Worm (Caenorhabditis elegans) whole organism, L1 larva: ENCODE results near the gene R03G5.6.

Experiments used
- C04F5.9 ChIP-seq: sonication (generic microtip); optimal IDR thresholded peaks from 2 replicates; lab custom pipeline; 2016; ENCODE audit warnings: missing genetic modification characterization, missing compliant biosample characterization
- C16A3.4 ChIP-seq: fragments of 150-350 bp; optimal IDR thresholded peaks from 2 replicates; lab custom pipeline; 2014; ENCODE audit warnings: missing biosample characterization, missing genetic modification characterization
- Y116A8C.19 ChIP-seq: sonication (generic microtip); optimal IDR thresholded peaks from 2 replicates; lab custom pipeline; 2016; ENCODE audit warnings: missing compliant biosample characterization, missing genetic modification characterization, borderline replicate concordance
- alr-1 ChIP-seq: fragments of 200-800 bp; sonication (Bioruptor generic); optimal IDR thresholded peaks from 2 replicates; lab custom pipeline; 2018; ENCODE audit warnings: borderline replicate concordance, mild to moderate bottlenecking, missing genetic modification characterization, missing compliant biosample characterization
- aly-2 ChIP-seq: fragments of 150-350 bp; optimal IDR thresholded peaks from 2 replicates; lab custom pipeline; 2014; ENCODE audit warnings: missing biosample characterization, missing genetic modification characterization
- blmp-1 ChIP-seq: fragments of 150-350 bp; optimal IDR thresholded peaks from 2 replicates; lab custom pipeline; 2014; ENCODE audit warnings: missing biosample characterization, missing genetic modification characterization
- ceh-63 ChIP-seq: fragments of 200-800 bp; sonication (Bioruptor generic); optimal IDR thresholded peaks from 2 replicates; lab custom pipeline; 2018; ENCODE audit warnings: mild to moderate bottlenecking, missing genetic modification characterization, missing compliant biosample characterization
- ceh-82 ChIP-seq, 3 experiments: fragments of 150-350 bp in 1 of 3; sonication (generic microtip) in 2 of 3; optimal IDR thresholded peaks; 2 replicates each; lab custom pipeline; 2014 to 2017; ENCODE audit warnings: missing biosample characterization in 3 of 3, missing genetic modification characterization in 3 of 3
- ceh-88 ChIP-seq: fragments of 200-800 bp; sonication (Bioruptor generic); IDR thresholded peaks from 2 replicates; pipeline ENCODE4 v1.3.6; 2022; ENCODE audit warnings: missing genetic modification characterization, missing compliant biosample characterization
- ces-1 ChIP-seq: fragments of 150-350 bp; optimal IDR thresholded peaks from 2 replicates; lab custom pipeline; 2014; ENCODE audit warnings: missing biosample characterization, missing genetic modification reagents, missing genetic modification characterization
- dpl-1 ChIP-seq, 3 experiments: fragments of 150-350 bp in 2 of 3; sonication (generic microtip) in 1 of 3; optimal IDR thresholded peaks; 2 replicates each; lab custom pipeline; 2014 to 2017; ENCODE audit warnings: missing biosample characterization in 3 of 3, missing genetic modification characterization in 3 of 3, missing genetic modification reagents in 3 of 3
- efl-1 ChIP-seq, 4 experiments: fragments of 150-350 bp; optimal IDR thresholded peaks in 3 of 4; peaks in 1 of 4; 1 replicate in 1 of 4; 2 replicates in 3 of 4; lab custom pipeline; 2014; ENCODE audit warnings: missing biosample characterization in 2 of 4, missing genetic modification characterization in 2 of 4, missing genetic modification reagents in 2 of 4
- efl-3 ChIP-seq: fragments of 200-800 bp; sonication (Bioruptor generic); optimal IDR thresholded peaks from 2 replicates; lab custom pipeline; 2018; ENCODE audit warnings: mild to moderate bottlenecking, missing genetic modification characterization, missing compliant biosample characterization
- egl-13 ChIP-seq: sonication (generic microtip); optimal IDR thresholded peaks from 2 replicates; lab custom pipeline; 2016; ENCODE audit warnings: missing genotype, missing genetic modification reagents, missing genetic modification characterization, missing compliant biosample characterization
- elt-2 ChIP-seq: sonication (generic microtip); optimal IDR thresholded peaks from 2 replicates; lab custom pipeline; 2016; ENCODE audit warnings: missing genetic modification characterization, mild to moderate bottlenecking, inconsistent platforms, missing compliant biosample characterization, missing genetic modification reagents
- elt-3 ChIP-seq, 6 experiments: fragments of 150-350 bp in 1 of 6; sonication (generic microtip); optimal IDR thresholded peaks; 2 replicates each; lab custom pipeline; 2017 to 2018; ENCODE audit warnings: missing biosample characterization in 6 of 6, missing genetic modification characterization in 6 of 6, inconsistent platforms in 1 of 6
- fkh-10 ChIP-seq: sonication (generic microtip); optimal IDR thresholded peaks from 2 replicates; lab custom pipeline; 2017; ENCODE audit warnings: missing biosample characterization, missing genetic modification reagents, missing genetic modification characterization
- fos-1 ChIP-seq: fragments of 150-350 bp; optimal IDR thresholded peaks from 2 replicates; lab custom pipeline; 2014; ENCODE audit warnings: missing biosample characterization, missing genetic modification characterization
- grh-1 ChIP-seq: fragments of 200-800 bp; sonication (Bioruptor generic); IDR thresholded peaks from 2 replicates; pipeline ENCODE4 v1.3.6; 2022; ENCODE audit warnings: missing genetic modification reagents, missing genetic modification characterization, missing compliant biosample characterization
- hlh-17 ChIP-seq: fragments of 200-800 bp; sonication (Bioruptor generic); optimal IDR thresholded peaks from 2 replicates; lab custom pipeline; 2018; ENCODE audit warnings: missing genetic modification characterization, mild to moderate bottlenecking, missing compliant biosample characterization, moderate library complexity, borderline replicate concordance
- hlh-4 ChIP-seq: sonication (generic microtip); optimal IDR thresholded peaks from 2 replicates; lab custom pipeline; 2016; ENCODE audit warnings: mild to moderate bottlenecking, missing genetic modification characterization, missing compliant biosample characterization
- jun-1 ChIP-seq: fragments of 150-350 bp; optimal IDR thresholded peaks from 2 replicates; lab custom pipeline; 2014; ENCODE audit warnings: missing biosample characterization, missing genetic modification reagents, missing genetic modification characterization
- lin-14 ChIP-seq: fragments of 200-800 bp; sonication (Bioruptor generic); optimal IDR thresholded peaks from 2 replicates; lab custom pipeline; 2018; ENCODE audit warnings: mild to moderate bottlenecking, missing genetic modification characterization, moderate library complexity, missing compliant biosample characterization
- lin-35 ChIP-seq, 2 experiments: fragments of 150-350 bp; optimal IDR thresholded peaks; 2 replicates each; lab custom pipeline; 2014; ENCODE audit warnings: missing biosample characterization in 2 of 2, missing genetic modification characterization in 2 of 2, missing genetic modification reagents in 2 of 2
- lin-39 ChIP-seq: fragments of 150-350 bp; optimal IDR thresholded peaks from 2 replicates; lab custom pipeline; 2014; ENCODE audit warnings: missing biosample characterization, missing genetic modification reagents, missing genetic modification characterization
- lir-3 ChIP-seq: sonication (generic microtip); optimal IDR thresholded peaks from 2 replicates; lab custom pipeline; 2016; ENCODE audit warnings: mild to moderate bottlenecking, missing genetic modification characterization, moderate library complexity, missing compliant biosample characterization; ENCODE audit not compliant: poor library complexity
- lsy-2 ChIP-seq, 2 experiments: fragments of 150-350 bp; optimal IDR thresholded peaks; 2 replicates each; lab custom pipeline; 2014; ENCODE audit warnings: missing biosample characterization in 2 of 2, missing genetic modification characterization in 2 of 2
- mab-9 ChIP-seq: fragments of 200-800 bp; sonication (Bioruptor generic); IDR thresholded peaks from 2 replicates; pipeline ENCODE4 v1.3.6; 2022; ENCODE audit warnings: missing genetic modification reagents, missing genetic modification characterization, missing compliant biosample characterization
- nhr-11 ChIP-seq: fragments of 150-350 bp; optimal IDR thresholded peaks from 2 replicates; lab custom pipeline; 2014; ENCODE audit warnings: missing biosample characterization, missing genetic modification characterization
- nhr-19 ChIP-seq: fragments of 200-800 bp; sonication (Bioruptor generic); conservative IDR thresholded peaks from 2 replicates; pipeline ENCODE4 v1.3.6; 2022; ENCODE audit warnings: missing genetic modification characterization, missing compliant biosample characterization
- nhr-28 ChIP-seq: fragments of 150-350 bp; optimal IDR thresholded peaks from 2 replicates; lab custom pipeline; 2014; ENCODE audit warnings: missing biosample characterization, missing genetic modification characterization
- nhr-47 ChIP-seq: sonication (generic microtip); optimal IDR thresholded peaks from 2 replicates; lab custom pipeline; 2016; ENCODE audit warnings: mild to moderate bottlenecking, missing genetic modification characterization, moderate library complexity, missing compliant biosample characterization
- nhr-71 ChIP-seq: sonication (generic microtip); optimal IDR thresholded peaks from 2 replicates; lab custom pipeline; 2016; ENCODE audit warnings: mild to moderate bottlenecking, missing genetic modification characterization, moderate library complexity, missing compliant biosample characterization
- nhr-76 ChIP-seq: sonication (generic microtip); optimal IDR thresholded peaks from 2 replicates; lab custom pipeline; 2017; ENCODE audit warnings: missing biosample characterization, missing genetic modification characterization
- nhr-77 ChIP-seq: fragments of 150-350 bp; optimal IDR thresholded peaks from 2 replicates; lab custom pipeline; 2014; ENCODE audit warnings: missing biosample characterization, missing genetic modification characterization
- nhr-84 ChIP-seq: sonication (generic microtip); optimal IDR thresholded peaks from 2 replicates; lab custom pipeline; 2017; ENCODE audit warnings: missing biosample characterization, missing genetic modification characterization
- pax-3 ChIP-seq: fragments of 200-800 bp; sonication (Bioruptor generic); optimal IDR thresholded peaks from 2 replicates; lab custom pipeline; 2018; ENCODE audit warnings: mild to moderate bottlenecking, missing genetic modification characterization, moderate library complexity, missing compliant biosample characterization
- pqm-1 ChIP-seq: sonication (generic microtip); optimal IDR thresholded peaks from 3 replicates; lab custom pipeline; 2017; ENCODE audit warnings: missing biosample characterization, missing genetic modification characterization
- skn-1 ChIP-seq: fragments of 150-350 bp; optimal IDR thresholded peaks from 2 replicates; lab custom pipeline; 2014; ENCODE audit warnings: missing biosample characterization, missing genetic modification characterization
- snpc-4 ChIP-seq: fragments of 150-350 bp; optimal IDR thresholded peaks from 2 replicates; lab custom pipeline; 2014; ENCODE audit warnings: missing biosample characterization, missing genetic modification characterization
- snu-23 ChIP-seq: sonication (generic microtip); optimal IDR thresholded peaks from 2 replicates; lab custom pipeline; 2016; ENCODE audit warnings: missing genetic modification characterization, missing compliant biosample characterization
- sox-4 ChIP-seq: sonication (generic microtip); optimal IDR thresholded peaks from 2 replicates; lab custom pipeline; 2016; ENCODE audit warnings: missing genetic modification characterization, missing compliant biosample characterization
- sptf-1 ChIP-seq: fragments of 150-350 bp; optimal IDR thresholded peaks from 2 replicates; lab custom pipeline; 2014; ENCODE audit warnings: missing biosample characterization, missing genetic modification characterization
- sup-37 ChIP-seq: fragments of 200-800 bp; sonication (Bioruptor generic); optimal IDR thresholded peaks from 2 replicates; lab custom pipeline; 2018; ENCODE audit warnings: mild to moderate bottlenecking, missing genetic modification characterization, missing compliant biosample characterization
- tlp-1 ChIP-seq: fragments of 150-350 bp; optimal IDR thresholded peaks from 2 replicates; lab custom pipeline; 2014; ENCODE audit warnings: missing biosample characterization, missing genetic modification characterization
- unc-130 ChIP-seq: fragments of 150-350 bp; optimal IDR thresholded peaks from 2 replicates; lab custom pipeline; 2017; ENCODE audit warnings: missing biosample characterization, missing genetic modification characterization, inconsistent platforms
- vab-15 ChIP-seq: sonication (generic microtip); optimal IDR thresholded peaks from 2 replicates; lab custom pipeline; 2017; ENCODE audit warnings: missing genotype, mild to moderate bottlenecking, missing genetic modification characterization, missing compliant biosample characterization
- xbp-1 ChIP-seq: sonication (generic microtip); optimal IDR thresholded peaks from 2 replicates; lab custom pipeline; 2016; ENCODE audit warnings: missing genetic modification characterization, missing compliant biosample characterization
- zag-1 ChIP-seq: fragments of 150-350 bp; optimal IDR thresholded peaks from 2 replicates; lab custom pipeline; 2014; ENCODE audit warnings: missing biosample characterization, missing genetic modification characterization
- ztf-4 ChIP-seq: fragments of 150-350 bp; optimal IDR thresholded peaks from 2 replicates; lab custom pipeline; 2014; ENCODE audit warnings: missing biosample characterization, missing genetic modification characterization

R03G5.6 gene

ce11 chrX:7787885-7788353 is 28.8 kb downstream of the R03G5.6 start, which contains the start of gene ZK154.5 (continued):
- peak; percentile 15 for TF ChIP-seq nhr-77 (tag; lab: Kevin White, UChicago)
- TF ChIP-seq pax-3 (tag; lab: Kevin White, UChicago): no peak
- TF ChIP-seq nhr-19 (GFP tag; lab: Robert Waterston, UW): no peak
- TF ChIP-seq sup-37: no peak
- TF ChIP-seq, all 84 proteins: peak for 25

ce11 chrX:7782389-7782788 is 34.3 kb downstream of the R03G5.6 start, which contains the start of gene ZK154.4:
Gene ZK154.4 (minus strand): TSS chrX:7782415.
- peak; percentile 73 for TF ChIP-seq C16A3.4 (tag; lab: Kevin White, UChicago)
- TF ChIP-seq alr-1: no peak
- TF ChIP-seq sptf-1 (tag; lab: Kevin White, UChicago): no peak
- no peak for TF ChIP-seq ces-1
- no peak for TF ChIP-seq efl-3 (GFP tag; lab: Kevin White, UChicago)
- peak; percentile 42 to 73 for TF ChIP-seq lsy-2 (tag; optimal IDR thresholded peaks at IDR 0.05; lab: Kevin White, UChicago)
- TF ChIP-seq sox-4 (tag; lab: Kevin White, UChicago): no peak
- TF ChIP-seq ceh-82 (tag; optimal IDR thresholded peaks at IDR 0.05; lab: Kevin White, UChicago): peak in 2 of 3 experiments; percentile 1 to 58
- TF ChIP-seq elt-2 (tag; lab: Kevin White, UChicago): peak; percentile 8
- TF ChIP-seq grh-1 (GFP tag; lab: Robert Waterston, UW): no peak
- peak; percentile 66 for TF ChIP-seq nhr-47
- TF ChIP-seq lin-35 (GFP tag; optimal IDR thresholded peaks at IDR 0.05; lab: Kevin White, UChicago): peak; percentile 52 to 74
- no peak for TF ChIP-seq nhr-76 (tag; lab: Kevin White, UChicago)
- TF ChIP-seq aly-2 (tag; lab: Kevin White, UChicago): no peak
- TF ChIP-seq fkh-10: no peak
- no peak for TF ChIP-seq elt-3 (tag; optimal IDR thresholded peaks at IDR 0.05; lab: Kevin White, UChicago)
- peak; percentile 75 for TF ChIP-seq lin-14
- TF ChIP-seq skn-1 (tag; lab: Kevin White, UChicago): peak; percentile 2
- TF ChIP-seq zag-1 (tag; lab: Kevin White, UChicago): no peak
- no peak for TF ChIP-seq C04F5.9 (tag; lab: Kevin White, UChicago)
- no peak for TF ChIP-seq jun-1 (tag; lab: Kevin White, UChicago)
- TF ChIP-seq nhr-28: no peak
- TF ChIP-seq tlp-1 (tag; lab: Kevin White, UChicago): no peak
- TF ChIP-seq Y116A8C.19: no peak
- TF ChIP-seq nhr-77 (tag; lab: Kevin White, UChicago): peak; percentile 51
- peak; percentile 41 to 62 for TF ChIP-seq efl-1 (optimal IDR thresholded peaks at IDR 0.05; lab: Kevin White, UChicago)
- TF ChIP-seq efl-1 (GFP tag; optimal IDR thresholded peaks at IDR 0.05 in 1 of 2; lab: Kevin White, UChicago): peak; percentile 63 to 92
- no peak for TF ChIP-seq egl-13 (tag; lab: Kevin White, UChicago)
- TF ChIP-seq vab-15: no peak
- no peak for TF ChIP-seq hlh-4 (tag; lab: Kevin White, UChicago)
- TF ChIP-seq hlh-17 (GFP tag; lab: Kevin White, UChicago): no peak
- TF ChIP-seq snpc-4 (tag; lab: Kevin White, UChicago): no peak
- peak in 2 of 3 experiments; percentile 37 to 43 for TF ChIP-seq dpl-1 (GFP tag; optimal IDR thresholded peaks at IDR 0.05; lab: Kevin White, UChicago)
- TF ChIP-seq fos-1 (tag; lab: Kevin White, UChicago): no peak
- TF ChIP-seq nhr-71: peak; percentile 70
- no peak for TF ChIP-seq lin-39
- TF ChIP-seq mab-9: no peak
- no peak for TF ChIP-seq lir-3 (tag; lab: Kevin White, UChicago)
- TF ChIP-seq xbp-1: peak; percentile 66
- TF ChIP-seq ceh-63: no peak
- no peak for TF ChIP-seq nhr-84 (tag; lab: Kevin White, UChicago)
- no peak for TF ChIP-seq pax-3 (tag; lab: Kevin White, UChicago)
- TF ChIP-seq snu-23 (GFP tag; lab: Kevin White, UChicago): peak; percentile 75
- TF ChIP-seq nhr-11 (tag; lab: Kevin White, UChicago): no peak
- TF ChIP-seq ztf-4 (tag; lab: Kevin White, UChicago): peak; percentile 42
- no peak for TF ChIP-seq pqm-1
- TF ChIP-seq ceh-88 (GFP tag; lab: Robert Waterston, UW): no peak
- peak; percentile 48 for TF ChIP-seq unc-130 (tag; lab: Kevin White, UChicago)
- TF ChIP-seq blmp-1 (tag; lab: Kevin White, UChicago): peak; percentile 47
